Fruit fly (Drosophila melanogaster) whole organism, embryonic: ENCODE data around the gene ABCB7.

Experiments used
- Asciz ChIP-seq: fragments of 200-800 bp; sonication (Bioruptor generic); optimal IDR thresholded peaks from 2 replicates; lab custom pipeline; 2017; ENCODE audit warnings: missing biosample characterization, mild to moderate bottlenecking, missing genetic modification characterization, missing genetic modification reagents
- B-H2 ChIP-seq: fragments of 200-800 bp; sonication (Bioruptor generic); optimal IDR thresholded peaks from 2 replicates; lab custom pipeline; 2018; ENCODE audit warnings: missing biosample characterization, mild to moderate bottlenecking, missing genetic modification characterization
- BEAF-32 ChIP-seq: fragments of 200-800 bp; sonication (Bioruptor generic); optimal IDR thresholded peaks from 3 replicates; lab custom pipeline; 2017; ENCODE audit warnings: missing biosample characterization, missing genetic modification characterization, mild to moderate bottlenecking, moderate library complexity, missing genetic modification reagents
- Bgb ChIP-seq: fragments of 200-800 bp; sonication (Bioruptor generic); IDR thresholded peaks from 2 replicates; pipeline ENCODE4 v1.3.6; 2022; ENCODE audit warnings: missing biosample characterization, missing genetic modification characterization; ENCODE audit not compliant: partially characterized antibody
- CG10543 ChIP-seq: fragments of 200-800 bp; sonication (Bioruptor generic); optimal IDR thresholded peaks from 3 replicates; lab custom pipeline; 2017; ENCODE audit warnings: missing biosample characterization, mild to moderate bottlenecking, missing genetic modification characterization, moderate library complexity
- CG10654 ChIP-seq: fragments of 200-800 bp; sonication (Bioruptor generic); optimal IDR thresholded peaks from 2 replicates; lab custom pipeline; 2016; ENCODE audit warnings: missing biosample characterization, missing genetic modification characterization
- CG12769 ChIP-seq: fragments of 200-800 bp; sonication (Bioruptor generic); optimal IDR thresholded peaks from 2 replicates; lab custom pipeline; 2019; ENCODE audit warnings: missing biosample characterization, mild to moderate bottlenecking, missing genetic modification characterization, moderate library complexity
- CG15479 ChIP-seq: fragments of 200-800 bp; sonication (Bioruptor generic); optimal IDR thresholded peaks from 3 replicates; lab custom pipeline; 2019; ENCODE audit warnings: missing biosample characterization, mild to moderate bottlenecking, missing genetic modification characterization, moderate library complexity
- CG15514 ChIP-seq: fragments of 200-800 bp; sonication (Bioruptor generic); optimal IDR thresholded peaks from 3 replicates; lab custom pipeline; 2017; ENCODE audit warnings: missing biosample characterization, missing genetic modification characterization, mild to moderate bottlenecking, moderate library complexity, missing genetic modification reagents
- CG17359 ChIP-seq: fragments of 200-800 bp; sonication (Bioruptor generic); optimal IDR thresholded peaks from 3 replicates; lab custom pipeline; 2018; ENCODE audit warnings: missing biosample characterization, mild to moderate bottlenecking, missing genetic modification characterization, moderate library complexity
- CG17802 ChIP-seq: fragments of 200-800 bp; sonication (Bioruptor generic); optimal IDR thresholded peaks from 2 replicates; lab custom pipeline; 2018; ENCODE audit warnings: missing biosample characterization, mild to moderate bottlenecking, missing genetic modification characterization, moderate library complexity
- CG18599 ChIP-seq: fragments of 200-800 bp; sonication (Bioruptor generic); optimal IDR thresholded peaks from 3 replicates; lab custom pipeline; 2017; ENCODE audit warnings: missing biosample characterization, missing genetic modification characterization, mild to moderate bottlenecking, moderate library complexity, missing genetic modification reagents
- CG2202 ChIP-seq: fragments of 200-800 bp; sonication (Bioruptor generic); optimal IDR thresholded peaks from 2 replicates; lab custom pipeline; 2018; ENCODE audit warnings: missing biosample characterization, mild to moderate bottlenecking, missing genetic modification characterization
- CG2712 ChIP-seq: fragments of 200-800 bp; optimal IDR thresholded peaks from 3 replicates; lab custom pipeline; 2019; ENCODE audit warnings: missing biosample characterization, mild to moderate bottlenecking, missing genetic modification characterization, moderate library complexity
- CG31441 ChIP-seq: fragments of 200-800 bp; sonication (Bioruptor generic); IDR thresholded peaks from 2 replicates; pipeline ENCODE4 v1.3.6; 2022; ENCODE audit warnings: missing biosample characterization, missing genetic modification characterization
- CG32532 ChIP-seq: fragments of 200-800 bp; sonication (Bioruptor generic); IDR thresholded peaks from 2 replicates; pipeline ENCODE4 v1.3.6; 2022; ENCODE audit warnings: missing biosample characterization, missing genetic modification characterization
- CG6175 ChIP-seq: fragments of 200-800 bp; sonication (Bioruptor generic); IDR thresholded peaks from 3 replicates; pipeline ENCODE4 v1.3.6; 2022; ENCODE audit warnings: missing biosample characterization, missing genetic modification characterization
- CG6854 ChIP-seq: fragments of 200-800 bp; sonication (Bioruptor generic); optimal IDR thresholded peaks from 3 replicates; lab custom pipeline; 2017; ENCODE audit warnings: missing biosample characterization, mild to moderate bottlenecking, missing genetic modification characterization
- CG8388 ChIP-seq: fragments of 200-800 bp; sonication (Bioruptor generic); optimal IDR thresholded peaks from 2 replicates; lab custom pipeline; 2019; ENCODE audit warnings: missing biosample characterization, mild to moderate bottlenecking, missing genetic modification characterization, moderate library complexity
- CG9609 ChIP-seq: fragments of 200-800 bp; sonication (Bioruptor generic); optimal IDR thresholded peaks from 3 replicates; lab custom pipeline; 2016; ENCODE audit warnings: missing biosample characterization, missing genetic modification characterization
- CG9727 ChIP-seq: fragments of 200-800 bp; sonication (Bioruptor generic); optimal IDR thresholded peaks from 3 replicates; lab custom pipeline; 2017; ENCODE audit warnings: missing biosample characterization, mild to moderate bottlenecking, missing genetic modification characterization
- CG9817 ChIP-seq: fragments of 200-800 bp; sonication (Bioruptor generic); optimal IDR thresholded peaks from 2 replicates; lab custom pipeline; 2018; ENCODE audit warnings: missing biosample characterization, mild to moderate bottlenecking, missing genetic modification characterization, moderate library complexity
- Camta ChIP-seq: fragments of 200-800 bp; sonication (Bioruptor generic); optimal IDR thresholded peaks from 2 replicates; lab custom pipeline; 2016; ENCODE audit warnings: missing biosample characterization, missing genetic modification characterization
- D ChIP-seq, 2 experiments: fragments of 200-800 bp in 1 of 2; fragments of >200 bp in 1 of 2; sonication (Bioruptor generic) in 1 of 2; optimal IDR thresholded peaks; 2 replicates in 1 of 2; 3 replicates in 1 of 2; lab custom pipeline; 2017; ENCODE audit warnings: mild to moderate bottlenecking in 1 of 2, missing biosample characterization in 1 of 2, missing genetic modification characterization in 1 of 2, missing genetic modification reagents in 1 of 2
- Dip2 ChIP-seq: fragments of 200-800 bp; sonication (Bioruptor generic); IDR thresholded peaks from 2 replicates; pipeline ENCODE4 v1.3.6; 2022; ENCODE audit warnings: missing biosample characterization, missing genetic modification characterization
- HLH54F ChIP-seq: fragments of 200-800 bp; sonication (Bioruptor generic); optimal IDR thresholded peaks from 3 replicates; lab custom pipeline; 2016; ENCODE audit warnings: missing biosample characterization, missing genetic modification characterization
- Hr39 ChIP-seq: fragments of >200 bp; optimal IDR thresholded peaks from 2 replicates; lab custom pipeline; 2017
- Hsf ChIP-seq: fragments of 200-800 bp; sonication (Bioruptor generic); optimal IDR thresholded peaks from 3 replicates; lab custom pipeline; 2016; ENCODE audit warnings: missing biosample characterization, missing genetic modification characterization
- Kr ChIP-seq: fragments of 200-800 bp; sonication (Bioruptor generic); optimal IDR thresholded peaks from 2 replicates; lab custom pipeline; 2017; ENCODE audit warnings: missing biosample characterization, mild to moderate bottlenecking, missing genetic modification characterization
- Max ChIP-seq: fragments of 200-800 bp; sonication (Bioruptor generic); optimal IDR thresholded peaks from 2 replicates; lab custom pipeline; 2016; ENCODE audit warnings: missing biosample characterization, mild to moderate bottlenecking, missing genetic modification characterization
- Sry-β ChIP-seq: fragments of 200-800 bp; sonication (Bioruptor generic); optimal IDR thresholded peaks from 2 replicates; lab custom pipeline; 2018; ENCODE audit warnings: missing biosample characterization, mild to moderate bottlenecking, missing genetic modification characterization, moderate library complexity
- Stat92E ChIP-seq, 3 experiments: fragments of >200 bp in 2 of 3; fragments of 200-800 bp in 1 of 3; sonication (Bioruptor generic) in 1 of 3; optimal IDR thresholded peaks; 2 replicates each; lab custom pipeline; 2017 to 2019; ENCODE audit warnings: missing biosample characterization in 3 of 3, missing genetic modification characterization in 3 of 3, mild to moderate bottlenecking in 1 of 3, moderate library complexity in 1 of 3
- bcd ChIP-seq: fragments of 200-800 bp; sonication (Bioruptor generic); optimal IDR thresholded peaks from 2 replicates; lab custom pipeline; 2017; ENCODE audit warnings: missing biosample characterization, mild to moderate bottlenecking, missing genetic modification characterization
- chn ChIP-seq: fragments of 200-800 bp; sonication (Bioruptor generic); optimal IDR thresholded peaks from 2 replicates; lab custom pipeline; 2016; ENCODE audit warnings: missing biosample characterization, missing genetic modification characterization
- fd3F ChIP-seq: fragments of 200-800 bp; sonication (Bioruptor generic); optimal IDR thresholded peaks from 2 replicates; lab custom pipeline; 2018; ENCODE audit warnings: missing biosample characterization, mild to moderate bottlenecking, missing genetic modification characterization, moderate library complexity
- fru ChIP-seq: fragments of >200 bp; optimal IDR thresholded peaks from 2 replicates; lab custom pipeline; 2017
- gcm2 ChIP-seq: fragments of 200-800 bp; sonication (Bioruptor generic); optimal IDR thresholded peaks from 2 replicates; lab custom pipeline; 2016; ENCODE audit warnings: missing biosample characterization, missing genetic modification characterization
- gem ChIP-seq: fragments of 200-800 bp; sonication (Bioruptor generic); optimal IDR thresholded peaks from 2 replicates; lab custom pipeline; 2019; ENCODE audit warnings: missing biosample characterization, mild to moderate bottlenecking, missing genetic modification characterization, moderate library complexity
- her ChIP-seq: fragments of 200-800 bp; sonication (Bioruptor generic); optimal IDR thresholded peaks from 2 replicates; lab custom pipeline; 2016; ENCODE audit warnings: missing biosample characterization, missing genetic modification characterization
- hkb ChIP-seq, 2 experiments: fragments of 200-800 bp in 1 of 2; fragments of >200 bp in 1 of 2; sonication (Bioruptor generic) in 1 of 2; IDR thresholded peaks in 1 of 2; optimal IDR thresholded peaks in 1 of 2; 2 replicates each; pipeline versions ENCODE4 v1.3.6 to Lab custom; 2017 to 2022; ENCODE audit warnings: missing biosample characterization in 1 of 2, missing genetic modification characterization in 1 of 2
- ken ChIP-seq: fragments of 200-800 bp; sonication (Bioruptor generic); IDR thresholded peaks from 3 replicates; pipeline ENCODE4 v1.3.6; 2022; ENCODE audit warnings: missing biosample characterization, missing genetic modification characterization
- luna ChIP-seq: fragments of 200-800 bp; sonication (Bioruptor generic); optimal IDR thresholded peaks from 2 replicates; lab custom pipeline; 2016; ENCODE audit warnings: missing biosample characterization, missing genetic modification characterization
- onecut ChIP-seq: fragments of 200-800 bp; sonication (Bioruptor generic); IDR thresholded peaks from 2 replicates; pipeline ENCODE4 v1.3.6; 2022; ENCODE audit warnings: missing biosample characterization, missing genetic modification characterization
- pnt ChIP-seq: fragments of 200-800 bp; sonication (Bioruptor generic); optimal IDR thresholded peaks from 3 replicates; lab custom pipeline; 2016; ENCODE audit warnings: missing biosample characterization, missing genetic modification characterization
- pzg ChIP-seq: fragments of 200-800 bp; sonication (Bioruptor generic); optimal IDR thresholded peaks from 3 replicates; lab custom pipeline; 2018; ENCODE audit warnings: missing biosample characterization, mild to moderate bottlenecking, missing genetic modification characterization, moderate library complexity
- ranshi ChIP-seq: fragments of 200-800 bp; sonication (Bioruptor generic); IDR thresholded peaks from 2 replicates; pipeline ENCODE4 v1.3.6; 2022; ENCODE audit warnings: missing biosample characterization, missing genetic modification characterization
- run ChIP-seq: fragments of 200-800 bp; sonication (Bioruptor generic); optimal IDR thresholded peaks from 3 replicates; lab custom pipeline; 2018; ENCODE audit warnings: missing biosample characterization, mild to moderate bottlenecking, missing genetic modification characterization
- seq ChIP-seq: fragments of 200-800 bp; sonication (Bioruptor generic); IDR thresholded peaks from 2 replicates; pipeline ENCODE4 v1.3.6; 2022; ENCODE audit warnings: missing biosample characterization, missing genetic modification characterization
- sisA ChIP-seq: fragments of 200-800 bp; sonication (Bioruptor generic); IDR thresholded peaks from 2 replicates; pipeline ENCODE4 v1.3.6; 2022; ENCODE audit warnings: missing biosample characterization, missing genetic modification characterization
- sna ChIP-seq: fragments of 200-800 bp; sonication (Bioruptor generic); IDR thresholded peaks from 2 replicates; pipeline ENCODE4 v1.3.6; 2022; ENCODE audit warnings: missing biosample characterization, missing genetic modification characterization; ENCODE audit not compliant: partially characterized antibody

The ABCB7 gene

dm6 chr3L:1609611-1610010 lies 8.6 kb upstream of the ABCB7 start (continued):
- peak; percentile 17 for TF ChIP-seq CG15514 (GFP tag; lab: Kevin White, UChicago)
- no peak for TF ChIP-seq CG6854
- peak; percentile 59 for TF ChIP-seq gem (tag; lab: Kevin White, UChicago)
- no peak for TF ChIP-seq B-H2 (GFP tag; lab: Kevin White, UChicago)
- TF ChIP-seq luna, result no peak
- TF ChIP-seq CG18599, result peak; percentile 48
- TF ChIP-seq Hsf, result peak; percentile 4
- TF ChIP-seq seq (GFP tag; lab: Robert Waterston, UW), result no peak
- TF ChIP-seq bcd (GFP tag; lab: Kevin White, UChicago), result peak; percentile 27
- TF ChIP-seq Max (GFP tag; lab: Kevin White, UChicago), result no peak
- no peak for TF ChIP-seq onecut
- TF ChIP-seq Kr, result no peak
- TF ChIP-seq ranshi (GFP tag; lab: Robert Waterston, UW), result peak; percentile 27; the same call in 1 of the 2 replicates
- no peak for TF ChIP-seq CG6175 (GFP tag; lab: Robert Waterston, UW)
- TF ChIP-seq CG9609 (GFP tag; lab: Kevin White, UChicago), result no peak
- TF ChIP-seq run (tag; lab: Kevin White, UChicago), result no peak
- TF ChIP-seq CG10654, result no peak
- TF ChIP-seq Bgb (GFP tag; lab: Robert Waterston, UW), result no peak
- TF ChIP-seq Hr39 (lab: Kevin White, UChicago), result no peak
- TF ChIP-seq CG17359 (tag; lab: Kevin White, UChicago), result no peak
- no peak for TF ChIP-seq CG9817
- TF ChIP-seq D (optimal IDR thresholded peaks at IDR 0.05; lab: Kevin White, UChicago), result no peak
- TF ChIP-seq D (GFP tag; optimal IDR thresholded peaks at IDR 0.05; lab: Kevin White, UChicago), result no peak
- no peak for TF ChIP-seq CG15479 (GFP tag; lab: Kevin White, UChicago)
- no peak for TF ChIP-seq pzg (GFP tag; lab: Kevin White, UChicago)
- TF ChIP-seq HLH54F (GFP tag; lab: Kevin White, UChicago), result peak; percentile 22
- TF ChIP-seq sisA (GFP tag; lab: Robert Waterston, UW), result peak; percentile 24; the same call in 1 of the 2 replicates
- no peak for TF ChIP-seq sna (GFP tag; lab: Robert Waterston, UW)
- no peak for TF ChIP-seq Camta
- no peak for TF ChIP-seq CG12769 (tag; lab: Kevin White, UChicago)
- TF ChIP-seq hkb (optimal IDR thresholded peaks at IDR 0.05; lab: Kevin White, UChicago), result no peak
- TF ChIP-seq hkb (GFP tag; IDR thresholded peaks at IDR 0.05; lab: Robert Waterston, UW), result peak; percentile 34; the same call in 1 of the 2 replicates
- TF ChIP-seq CG9727 (GFP tag; lab: Kevin White, UChicago), result peak; percentile 55
- no peak for TF ChIP-seq CG10543 (GFP tag; lab: Kevin White, UChicago)
- no peak for TF ChIP-seq Sry-β
- no peak for TF ChIP-seq gcm2
- peak; percentile 20 for TF ChIP-seq fd3F (GFP tag; lab: Kevin White, UChicago)
- TF ChIP-seq CG8388 (GFP tag; lab: Kevin White, UChicago), result no peak
- no peak for TF ChIP-seq CG2202
- TF ChIP-seq BEAF-32 (GFP tag; lab: Kevin White, UChicago), result no peak
- TF ChIP-seq ken (GFP tag; lab: Robert Waterston, UW), result no peak
- TF ChIP-seq CG32532 (GFP tag; lab: Robert Waterston, UW), result peak; percentile 66; the same call in 1 of the 2 replicates
- peak; percentile 39 for TF ChIP-seq CG2712 (tag; lab: Kevin White, UChicago)
- TF ChIP-seq chn (GFP tag; lab: Kevin White, UChicago), result no peak
- TF ChIP-seq Asciz (GFP tag; lab: Kevin White, UChicago), result no peak
- TF ChIP-seq pnt (GFP tag; lab: Kevin White, UChicago), result no peak
- peak; percentile 31; the same call in 1 of the 2 replicates for TF ChIP-seq CG31441 (GFP tag; lab: Robert Waterston, UW)
- TF ChIP-seq her (GFP tag; lab: Kevin White, UChicago), result no peak
- no peak for TF ChIP-seq Stat92E (GFP tag; optimal IDR thresholded peaks at IDR 0.05; lab: Kevin White, UChicago)
- no peak for TF ChIP-seq Dip2 (GFP tag; lab: Robert Waterston, UW)
- TF ChIP-seq fru (lab: Kevin White, UChicago), result no peak
- no peak for TF ChIP-seq CG17802
